Worm (Caenorhabditis elegans) whole organism, midembryonic: ENCODE results near the gene K09E4.4.
A peak's percentile ranks its signal among the peaks of the same experiment; 100 is the strongest.

ENCODE experiments used
- T22C8.4 ChIP-seq: fragments of 200-800 bp; sonication (Bioruptor generic); IDR thresholded peaks from 2 replicates; pipeline ENCODE4 v1.3.6; 2022; ENCODE audit warnings: missing genetic modification characterization, missing compliant biosample characterization
- cog-1 ChIP-seq: sonication (generic microtip); optimal IDR thresholded peaks from 2 replicates; lab custom pipeline; 2016; ENCODE audit warnings: missing genetic modification characterization, missing compliant biosample characterization
- flt-1 ChIP-seq: fragments of 200-800 bp; sonication (Bioruptor generic); IDR thresholded peaks from 2 replicates; pipeline ENCODE4 v1.3.6; 2022; ENCODE audit warnings: missing genetic modification characterization, missing compliant biosample characterization
- klf-2 ChIP-seq: fragments of 200-800 bp; sonication (Bioruptor generic); conservative IDR thresholded peaks from 2 replicates; pipeline ENCODE4 v1.3.6; 2022; ENCODE audit warnings: missing genetic modification reagents, missing genetic modification characterization, missing compliant biosample characterization
- med-1 ChIP-seq: sonication (generic microtip); optimal IDR thresholded peaks from 2 replicates; lab custom pipeline; 2017; ENCODE audit warnings: missing genetic modification characterization, mild to moderate bottlenecking, missing compliant biosample characterization, antibody characterized with exemption, missing genetic modification reagents; ENCODE audit not compliant: insufficient read depth
- ref-1 ChIP-seq: fragments of 200-800 bp; sonication (Bioruptor generic); conservative IDR thresholded peaks from 2 replicates; pipeline ENCODE4 v1.3.6; 2022; ENCODE audit warnings: missing genetic modification reagents, missing genetic modification characterization, missing compliant biosample characterization
- tab-1 ChIP-seq: fragments of 200-800 bp; sonication (Bioruptor generic); IDR thresholded peaks from 2 replicates; pipeline ENCODE4 v1.3.6; 2022; ENCODE audit warnings: missing genetic modification characterization, missing compliant biosample characterization
- ztf-23 ChIP-seq: fragments of 200-800 bp; sonication (Bioruptor generic); IDR thresholded peaks from 2 replicates; pipeline ENCODE4 v1.3.6; 2022; ENCODE audit warnings: missing genetic modification reagents, missing genetic modification characterization, missing compliant biosample characterization
- ztf-29 ChIP-seq: fragments of 200-800 bp; sonication (Bioruptor generic); IDR thresholded peaks from 2 replicates; pipeline ENCODE4 v1.3.6; 2022; ENCODE audit warnings: missing genetic modification reagents, missing genetic modification characterization, missing compliant biosample characterization

The K09E4.4 gene

DNA sequence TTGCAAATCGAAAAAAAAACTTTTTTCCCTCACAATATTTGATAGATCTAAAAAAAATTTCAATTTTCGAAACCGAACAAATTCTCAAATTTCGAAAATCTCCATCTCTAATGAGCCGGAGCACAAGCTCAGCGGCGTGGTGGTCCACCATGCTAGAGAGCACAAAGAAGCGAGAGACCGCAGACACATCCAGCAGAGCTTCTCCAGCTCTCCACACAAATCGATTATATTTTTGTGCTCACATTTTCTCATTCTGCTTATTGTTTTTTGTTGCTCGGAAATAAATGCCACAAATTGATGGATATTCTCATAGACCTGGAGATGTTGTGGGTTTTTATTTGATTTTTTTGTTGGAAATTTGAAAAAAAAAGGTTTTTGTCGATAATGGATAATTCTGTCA is 19.9 kb downstream of the K09E4.4 start:
- TF ChIP-seq cog-1 (no peak), klf-2 (GFP tag; lab: Robert Waterston, UW) (no peak), tab-1 (GFP tag; lab: Robert Waterston, UW) (no peak), ref-1 (GFP tag; lab: Robert Waterston, UW) (no peak), ztf-29 (GFP tag; lab: Robert Waterston, UW) (no peak), ztf-23 (GFP tag; lab: Robert Waterston, UW) (no peak), flt-1 (GFP tag; lab: Robert Waterston, UW) (no peak), T22C8.4 (GFP tag; lab: Robert Waterston, UW) (no peak), med-1 (no peak)

DNA sequence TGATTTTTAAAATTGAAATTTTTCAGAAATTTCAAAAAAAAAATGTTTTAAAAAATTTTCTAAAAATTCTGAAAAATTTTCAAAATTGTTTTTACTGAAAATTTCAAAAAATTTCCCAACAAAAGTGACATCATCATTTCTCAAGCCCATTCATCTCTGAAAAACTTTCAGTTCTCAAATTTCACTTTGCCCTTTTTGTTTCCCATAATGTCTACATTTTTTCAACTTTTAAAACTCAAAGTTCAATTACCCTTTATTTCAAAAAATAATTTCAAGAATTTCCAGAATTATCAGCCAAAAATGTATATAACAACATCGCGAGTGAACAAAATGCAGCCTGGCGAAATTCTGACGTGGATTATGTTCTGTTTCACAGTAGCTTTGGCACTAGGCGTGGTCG is 21.0 kb downstream of the K09E4.4 start, which contains the start of gene bkip-1:
Gene bkip-1 (plus strand): TSS at position 301 of the 400 bp plus-strand sequence.
- TF ChIP-seq ref-1 (GFP tag; lab: Robert Waterston, UW) (no peak), ztf-23 (GFP tag; lab: Robert Waterston, UW) (no peak), cog-1 (no peak), tab-1 (GFP tag; lab: Robert Waterston, UW) (no peak), flt-1 (GFP tag; lab: Robert Waterston, UW) (no peak)

ce11 chrII:14098348-14098747 is 23.6 kb downstream of the K09E4.4 start:
- TF ChIP-seq flt-1 (GFP tag; lab: Robert Waterston, UW): no peak
- TF ChIP-seq tab-1 (GFP tag; lab: Robert Waterston, UW): no peak
- no peak for TF ChIP-seq med-1
- TF ChIP-seq klf-2 (GFP tag; lab: Robert Waterston, UW): no peak
- TF ChIP-seq T22C8.4 (GFP tag; lab: Robert Waterston, UW): no peak
- no peak for TF ChIP-seq ref-1 (GFP tag; lab: Robert Waterston, UW)
- TF ChIP-seq ztf-29 (GFP tag; lab: Robert Waterston, UW): no peak
- TF ChIP-seq cog-1: no peak
- TF ChIP-seq ztf-23 (GFP tag; lab: Robert Waterston, UW): no peak

DNA sequence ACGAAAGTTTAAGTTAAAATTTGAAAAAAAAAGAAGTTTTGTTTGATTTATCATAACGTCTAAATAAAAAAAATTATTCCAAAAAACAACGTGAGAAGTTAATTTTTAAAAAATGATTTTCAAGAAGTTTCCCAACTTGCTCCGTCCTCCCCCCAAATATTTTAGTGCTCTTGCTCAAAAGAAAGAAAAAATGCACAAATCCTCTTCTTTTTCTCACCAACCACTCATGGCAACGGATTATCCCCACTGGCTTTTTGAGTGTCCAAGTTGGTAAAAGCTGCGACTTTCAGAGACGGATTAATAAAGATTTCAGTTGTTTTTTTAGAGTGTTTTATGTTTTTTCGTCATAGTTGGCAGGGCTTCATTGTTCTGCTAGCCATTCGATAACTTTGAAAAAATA is 24.4 kb downstream of the K09E4.4 start, which contains the start of gene Y39G8C.2:
Gene Y39G8C.2 (minus strand): TSS at position 101 of the 400 bp plus-strand sequence.
- no peak for TF ChIP-seq T22C8.4 (GFP tag; lab: Robert Waterston, UW)
- no peak for TF ChIP-seq tab-1 (GFP tag; lab: Robert Waterston, UW)
- TF ChIP-seq ref-1 (GFP tag; lab: Robert Waterston, UW): no peak
- no peak for TF ChIP-seq cog-1
- no peak for TF ChIP-seq ztf-23 (GFP tag; lab: Robert Waterston, UW)
- no peak for TF ChIP-seq klf-2 (GFP tag; lab: Robert Waterston, UW)

- no peak for TF ChIP-seq ztf-29 (GFP tag; lab: Robert Waterston, UW)
- TF ChIP-seq flt-1 (GFP tag; lab: Robert Waterston, UW): 0 out of 2 replicates have a peak, but pooled peaks have one; percentile 7
- peak; percentile 3; the same call in 1 of the 2 replicates for TF ChIP-seq ztf-23 (GFP tag; lab: Robert Waterston, UW)
Observed at ce11 chrII:14096814-14097213, 25.2 kb downstream of the K09E4.4 start.

ce11 chrII:14095875-14096274 is 26.1 kb downstream of the K09E4.4 start:
- TF ChIP-seq tab-1 (GFP tag; lab: Robert Waterston, UW) (no peak), ztf-29 (GFP tag; lab: Robert Waterston, UW) (no peak), cog-1 (no peak), flt-1 (GFP tag; lab: Robert Waterston, UW) (no peak), ref-1 (GFP tag; lab: Robert Waterston, UW) (no peak), T22C8.4 (GFP tag; lab: Robert Waterston, UW) (no peak), klf-2 (GFP tag; lab: Robert Waterston, UW) (no peak), ztf-23 (GFP tag; lab: Robert Waterston, UW) (no peak), med-1 (no peak)

ce11 chrII:14094590-14094989 is 27.4 kb downstream of the K09E4.4 start, which contains the start of gene col-87:
Gene col-87, minus strand, starts transcription at chrII:14094690.
- no peak for TF ChIP-seq med-1
- no peak for TF ChIP-seq T22C8.4 (GFP tag; lab: Robert Waterston, UW)
- no peak for TF ChIP-seq cog-1

DNA sequence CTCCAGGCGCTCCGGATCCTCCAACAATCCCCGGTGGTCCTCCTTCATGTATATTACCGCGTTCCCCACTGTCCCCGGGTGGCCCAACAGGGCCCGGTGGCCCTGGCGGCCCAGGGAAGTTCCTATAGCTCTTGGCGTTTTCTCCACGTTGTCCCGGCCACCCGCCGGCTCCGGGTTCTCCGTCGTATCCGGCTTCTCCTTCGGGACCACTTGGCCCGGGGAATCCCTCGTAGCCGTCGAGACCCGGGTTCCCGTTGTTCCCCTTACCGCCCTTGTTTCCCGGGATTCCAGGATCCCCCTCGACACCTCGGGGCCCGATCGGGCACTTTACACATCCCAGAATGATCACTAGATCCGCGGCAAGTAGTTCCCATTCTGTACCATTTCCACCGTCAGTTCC is 30.8 kb downstream of the K09E4.4 start:
- no peak for TF ChIP-seq klf-2 (GFP tag; lab: Robert Waterston, UW)
- no peak for TF ChIP-seq med-1
- TF ChIP-seq ztf-23 (GFP tag; lab: Robert Waterston, UW): no peak
- TF ChIP-seq cog-1: no peak

DNA sequence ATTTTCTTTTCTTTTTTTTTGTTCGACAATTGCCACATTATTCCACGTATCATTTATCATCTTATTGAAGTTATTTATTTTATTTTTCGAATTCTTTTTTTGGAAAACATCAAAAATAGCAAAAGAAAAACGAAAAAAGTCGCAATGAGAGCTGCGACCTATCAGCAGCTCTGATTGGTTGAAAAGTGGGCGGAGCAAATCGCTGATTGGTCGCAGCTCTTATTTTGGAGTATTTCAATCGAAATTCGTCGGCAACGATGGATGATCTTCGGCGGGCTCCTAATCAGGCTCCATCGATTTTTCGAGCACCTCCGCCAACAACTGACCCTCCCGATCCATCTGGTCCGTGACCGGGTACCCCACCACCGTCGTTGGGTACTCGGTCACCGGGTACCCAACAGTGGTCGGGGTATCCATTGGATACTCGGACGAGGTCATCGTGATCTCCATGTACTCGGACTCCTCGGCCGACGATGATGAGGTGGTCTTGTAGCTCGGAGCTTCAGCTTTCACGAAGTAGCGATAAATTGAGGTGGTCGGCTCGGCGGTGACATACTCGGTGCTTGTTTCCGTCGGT is 32.1 kb downstream of the K09E4.4 start:
- no peak for TF ChIP-seq T22C8.4 (GFP tag; lab: Robert Waterston, UW)
- TF ChIP-seq klf-2 (GFP tag; lab: Robert Waterston, UW): no peak
- TF ChIP-seq flt-1 (GFP tag; lab: Robert Waterston, UW): no peak
- no peak for TF ChIP-seq ref-1 (GFP tag; lab: Robert Waterston, UW)
- TF ChIP-seq tab-1 (GFP tag; lab: Robert Waterston, UW): no peak
- no peak for TF ChIP-seq cog-1

- TF ChIP-seq med-1 (no peak), T22C8.4 (GFP tag; lab: Robert Waterston, UW) (no peak), ztf-23 (GFP tag; lab: Robert Waterston, UW) (no peak), ztf-29 (GFP tag; lab: Robert Waterston, UW) (no peak), klf-2 (GFP tag; lab: Robert Waterston, UW) (no peak), tab-1 (GFP tag; lab: Robert Waterston, UW) (no peak), ref-1 (GFP tag; lab: Robert Waterston, UW) (no peak), flt-1 (GFP tag; lab: Robert Waterston, UW) (no peak), cog-1 (no peak)
Observed at ce11 chrII:14086931-14087330, 35.0 kb downstream of the K09E4.4 start.
